Fruit fly (Drosophila melanogaster): ENCODE measurements around the gene Prx3.

Gene Prx3

dm6 chr3R:17549985-17550384 is 3.7 kb upstream of the Prx3 start:
- TF ChIP-seq CG12605 (GFP tag; IDR thresholded peaks at IDR 0.05), result no peak
- no peak for TF ChIP-seq fd96Ca (GFP tag; IDR thresholded peaks at IDR 0.05)
- TF ChIP-seq CG15710 (tag; optimal IDR thresholded peaks at IDR 0.05), result no peak
- no peak for TF ChIP-seq CG8301 (tag; optimal IDR thresholded peaks at IDR 0.05)
- no peak for TF ChIP-seq CG8159 (tag; optimal IDR thresholded peaks at IDR 0.05)
- no peak for TF ChIP-seq CG10348 (GFP tag; IDR thresholded peaks at IDR 0.05)
- no peak for TF ChIP-seq CG13204 (GFP tag; optimal IDR thresholded peaks at IDR 0.05)
- no peak for TF ChIP-seq rn (GFP tag; IDR thresholded peaks at IDR 0.05)
- no peak for TF ChIP-seq Pif1A (GFP tag; optimal IDR thresholded peaks at IDR 0.05)
- TF ChIP-seq Pif1B (GFP tag; optimal IDR thresholded peaks at IDR 0.05), result no peak

- TF ChIP-seq Pif1A (GFP tag; optimal IDR thresholded peaks at IDR 0.05) (no peak), CG15710 (tag; optimal IDR thresholded peaks at IDR 0.05) (no peak), Pif1B (GFP tag; optimal IDR thresholded peaks at IDR 0.05) (no peak), EcR (GFP tag; optimal IDR thresholded peaks at IDR 0.05) (no peak)
These were observed 1.7 kb downstream of the Prx3 start for dm6 chr3R:17544594-17544993.

dm6 chr3R:17540497-17540822 is 5.9 kb downstream of the Prx3 start:
- TF ChIP-seq Pif1A (GFP tag; optimal IDR thresholded peaks at IDR 0.05) (no peak), CG15710 (tag; optimal IDR thresholded peaks at IDR 0.05) (no peak)

- TF ChIP-seq CG13204 (GFP tag; optimal IDR thresholded peaks at IDR 0.05) (no peak), CG8301 (tag; optimal IDR thresholded peaks at IDR 0.05) (peak; percentile 27), CG4496 (GFP tag; IDR thresholded peaks at IDR 0.05) (no peak), CG15710 (tag; optimal IDR thresholded peaks at IDR 0.05) (peak; percentile 18)
These were observed 6.4 kb downstream of the Prx3 start, which contains the start of gene SF1 for dm6 chr3R:17539789-17540496. TSS of gene SF1 (plus strand) at chr3R:17540421.

dm6 chr3R:17536594-17537158 is 9.7 kb downstream of the Prx3 start:
- peak; percentile 8 for TF ChIP-seq CG15710 (tag; optimal IDR thresholded peaks at IDR 0.05)
- peak; percentile 14 for TF ChIP-seq CG8159 (tag; optimal IDR thresholded peaks at IDR 0.05)
- TF ChIP-seq CG9948 (tag; optimal IDR thresholded peaks at IDR 0.05), result no peak
- TF ChIP-seq CG14655 (GFP tag; optimal IDR thresholded peaks at IDR 0.05), result no peak
- no peak for TF ChIP-seq CG34367 (tag; optimal IDR thresholded peaks at IDR 0.05)
- TF ChIP-seq CG17806 (tag; optimal IDR thresholded peaks at IDR 0.05), result peak; percentile 15
- no peak for TF ChIP-seq CG4496 (GFP tag; IDR thresholded peaks at IDR 0.05)
- no peak for TF ChIP-seq CG13204 (GFP tag; optimal IDR thresholded peaks at IDR 0.05)
- TF ChIP-seq CG8301 (tag; optimal IDR thresholded peaks at IDR 0.05), result peak; percentile 4
- TF ChIP-seq CG12605 (GFP tag; IDR thresholded peaks at IDR 0.05), result no peak
- TF ChIP-seq EcR (GFP tag; optimal IDR thresholded peaks at IDR 0.05), result no peak

dm6 chr3R:17535106-17535764 is 11.1 kb downstream of the Prx3 start:
- TF ChIP-seq CG9948 (tag; optimal IDR thresholded peaks at IDR 0.05) (peak; percentile 55), CG12605 (GFP tag; IDR thresholded peaks at IDR 0.05) (no peak), Pif1A (GFP tag; optimal IDR thresholded peaks at IDR 0.05) (peak; percentile 22), CG4496 (GFP tag; IDR thresholded peaks at IDR 0.05) (no peak; the same call in 2 of the 3 replicates), rn (GFP tag; IDR thresholded peaks at IDR 0.05) (no peak), CG8159 (tag; optimal IDR thresholded peaks at IDR 0.05) (peak; percentile 83), CG14655 (GFP tag; optimal IDR thresholded peaks at IDR 0.05) (no peak), CG32121 (GFP tag; IDR thresholded peaks at IDR 0.05) (0 out of 2 replicates have a peak, but pooled peaks have one; percentile 36), CG17806 (tag; optimal IDR thresholded peaks at IDR 0.05) (peak; percentile 35), CG13204 (GFP tag; optimal IDR thresholded peaks at IDR 0.05) (peak; percentile 78), CG34367 (tag; optimal IDR thresholded peaks at IDR 0.05) (peak; percentile 25), CG15710 (tag; optimal IDR thresholded peaks at IDR 0.05) (peak; percentile 65), Ets98B (GFP tag; IDR thresholded peaks at IDR 0.05) (no peak), CG8301 (tag; optimal IDR thresholded peaks at IDR 0.05) (peak; percentile 40), CG10348 (GFP tag; IDR thresholded peaks at IDR 0.05) (no peak), Snoo (tag; optimal IDR thresholded peaks at IDR 0.05) (peak; percentile 33), EcR (GFP tag; optimal IDR thresholded peaks at IDR 0.05) (peak; percentile 88), D1 (tag; optimal IDR thresholded peaks at IDR 0.05) (no peak)

All from whole organism, pupa.